In the genomic region with DNA sequence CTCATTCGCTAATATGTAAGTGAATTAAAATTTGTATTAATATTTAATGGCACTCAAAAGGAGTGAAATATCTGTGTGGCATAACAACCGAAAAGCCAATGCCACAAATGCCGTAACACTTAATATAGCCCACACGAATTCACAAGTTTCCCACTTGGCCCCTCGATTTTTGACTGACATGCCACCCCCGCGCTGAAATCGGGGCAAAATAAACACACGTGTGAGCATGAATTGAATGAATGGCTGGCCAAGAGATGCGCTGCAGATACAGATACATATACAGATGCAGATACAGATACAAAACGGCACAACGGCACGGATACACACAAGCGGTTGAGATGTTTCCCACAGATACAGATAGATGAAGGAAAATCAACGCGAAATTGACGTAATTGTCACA, we compare ENCODE assay signal across 2 fruit fly cellular contexts.
TF ChIP-seq lines count a peak whose summit lies in the region.

No protein-coding gene starts in this region.

- TF ChIP-seq CTCF in whole organism, embryonic (GFP tag; optimal IDR thresholded peaks at IDR 0.05; lab: Kevin White, UChicago) = no peak

TF ChIP-seq in whole organism, embryonic, 481 proteins besides CTCF, POLR2A, EP300 and RAD21 (continues in another document):
- no peak for TF ChIP-seq CG18476 (GFP tag; optimal IDR thresholded peaks at IDR 0.05; lab: Kevin White, UChicago)
- TF ChIP-seq CG15696 (tag; optimal IDR thresholded peaks at IDR 0.05; lab: Kevin White, UChicago) = no peak
- no peak for TF ChIP-seq CG6654 (GFP tag; optimal IDR thresholded peaks at IDR 0.05; lab: Kevin White, UChicago)
- no peak for TF ChIP-seq CG2129 (GFP tag; IDR thresholded peaks at IDR 0.05; lab: Robert Waterston, UW; ENCODE audit: partially characterized antibody)
- peak in 1 of 2 experiments; percentile 89 for TF ChIP-seq Pdp1 (GFP tag; optimal IDR thresholded peaks at IDR 0.05; lab: Kevin White, UChicago)
- TF ChIP-seq z (GFP tag; IDR thresholded peaks at IDR 0.05; lab: Robert Waterston, UW) = no peak
- TF ChIP-seq Med (GFP tag; lab: Kevin White, UChicago) = peak; percentile 45
- TF ChIP-seq CG12769 (tag; optimal IDR thresholded peaks at IDR 0.05; lab: Kevin White, UChicago) = peak; percentile 74
- TF ChIP-seq CG9437 (GFP tag; optimal IDR thresholded peaks at IDR 0.05; lab: Kevin White, UChicago) = no peak
- no peak for TF ChIP-seq tx (GFP tag; optimal IDR thresholded peaks at IDR 0.05; lab: Kevin White, UChicago)
- TF ChIP-seq YL-1 (GFP tag; optimal IDR thresholded peaks at IDR 0.05; lab: Kevin White, UChicago) = no peak
- no peak for TF ChIP-seq Ravus (GFP tag; IDR thresholded peaks at IDR 0.05; lab: Robert Waterston, UW)
- TF ChIP-seq pzg (GFP tag; optimal IDR thresholded peaks at IDR 0.05; lab: Kevin White, UChicago) = no peak
- TF ChIP-seq CG17186 (GFP tag; optimal IDR thresholded peaks at IDR 0.05; lab: Kevin White, UChicago) = no peak
- no peak for TF ChIP-seq Mes4 (GFP tag; optimal IDR thresholded peaks at IDR 0.05; lab: Kevin White, UChicago)
- no peak for TF ChIP-seq CG2202 (tag; optimal IDR thresholded peaks at IDR 0.05; lab: Kevin White, UChicago)
- peak; percentile 7 for TF ChIP-seq CG7987 (GFP tag; optimal IDR thresholded peaks at IDR 0.05; lab: Kevin White, UChicago)
- TF ChIP-seq CG18619 (GFP tag; optimal IDR thresholded peaks at IDR 0.05; lab: Kevin White, UChicago) = no peak
- TF ChIP-seq CG3281 (GFP tag; optimal IDR thresholded peaks at IDR 0.05; lab: Kevin White, UChicago) = no peak
- TF ChIP-seq nerfin-2 (GFP tag; IDR thresholded peaks at IDR 0.05; lab: Robert Waterston, UW; ENCODE audit: partially characterized antibody) = no peak
- TF ChIP-seq CG9876 (GFP tag; optimal IDR thresholded peaks at IDR 0.05; lab: Kevin White, UChicago) = no peak
- TF ChIP-seq CG6765 (GFP tag; optimal IDR thresholded peaks at IDR 0.05; lab: Kevin White, UChicago) = no peak
- no peak for TF ChIP-seq CG13296 (GFP tag; optimal IDR thresholded peaks at IDR 0.05; lab: Kevin White, UChicago)
- TF ChIP-seq Rfx (GFP tag; IDR thresholded peaks at IDR 0.05; lab: Robert Waterston, UW) = 0 out of 2 replicates have a peak, but pooled peaks have one; percentile 17
- TF ChIP-seq CG8290 (GFP tag; optimal IDR thresholded peaks at IDR 0.05; lab: Kevin White, UChicago) = no peak
- peak in 1 of 2 experiments; percentile 14 for TF ChIP-seq CG8290 (tag; optimal IDR thresholded peaks at IDR 0.05; lab: Kevin White, UChicago)
- no peak for TF ChIP-seq CG10654 (GFP tag; optimal IDR thresholded peaks at IDR 0.05; lab: Kevin White, UChicago)
- TF ChIP-seq Opbp (GFP tag; IDR thresholded peaks at IDR 0.05; lab: Robert Waterston, UW; ENCODE audit: partially characterized antibody) = no peak
- no peak for TF ChIP-seq CG4820 (GFP tag; optimal IDR thresholded peaks at IDR 0.05; lab: Kevin White, UChicago)
- no peak for TF ChIP-seq luna (GFP tag; optimal IDR thresholded peaks at IDR 0.05; lab: Kevin White, UChicago)
- no peak for TF ChIP-seq CG14710 (tag; optimal IDR thresholded peaks at IDR 0.05; lab: Kevin White, UChicago)
- no peak for TF ChIP-seq CG3726 (GFP tag; IDR thresholded peaks at IDR 0.05; lab: Robert Waterston, UW)
- no peak for TF ChIP-seq CG8281 (tag; optimal IDR thresholded peaks at IDR 0.05; lab: Kevin White, UChicago)
- TF ChIP-seq CG6272 (GFP tag; IDR thresholded peaks at IDR 0.05; lab: Robert Waterston, UW) = no peak
- no peak for TF ChIP-seq HLH3B (GFP tag; IDR thresholded peaks at IDR 0.05; lab: Robert Waterston, UW)
- no peak for TF ChIP-seq gsb (GFP tag; IDR thresholded peaks at IDR 0.05; lab: Robert Waterston, UW)
- TF ChIP-seq Gug (GFP tag; IDR thresholded peaks at IDR 0.05; lab: Robert Waterston, UW) = no peak
- no peak for TF ChIP-seq ems (GFP tag; optimal IDR thresholded peaks at IDR 0.05; lab: Kevin White, UChicago)
- TF ChIP-seq trh (GFP tag; optimal IDR thresholded peaks at IDR 0.05; lab: Kevin White, UChicago) = no peak
- TF ChIP-seq CG10267 (tag; optimal IDR thresholded peaks at IDR 0.05; lab: Kevin White, UChicago) = no peak
- TF ChIP-seq Bteb2 (GFP tag; optimal IDR thresholded peaks at IDR 0.05; lab: Kevin White, UChicago) = no peak
- no peak for TF ChIP-seq HLHmδ (GFP tag; optimal IDR thresholded peaks at IDR 0.05; lab: Kevin White, UChicago)
- TF ChIP-seq disco-r (GFP tag; optimal IDR thresholded peaks at IDR 0.05; lab: Kevin White, UChicago) = no peak
- TF ChIP-seq H2.0 (GFP tag; IDR thresholded peaks at IDR 0.05; lab: Robert Waterston, UW) = no peak
- TF ChIP-seq HmgZ (tag; optimal IDR thresholded peaks at IDR 0.05; lab: Kevin White, UChicago) = no peak

TF ChIP-seq in whole organism, prepupa, 60 proteins besides CTCF, POLR2A, EP300 and RAD21:
- TF ChIP-seq CG6276 (GFP tag; optimal IDR thresholded peaks at IDR 0.05; lab: Kevin White, UChicago) (no peak), Hr39 (GFP tag; optimal IDR thresholded peaks at IDR 0.05; lab: Kevin White, UChicago) (no peak), svp (GFP tag; lab: Kevin White, UChicago) (peak; percentile 42), CG11902 (GFP tag; optimal IDR thresholded peaks at IDR 0.05; lab: Kevin White, UChicago) (no peak), vri (GFP tag; optimal IDR thresholded peaks at IDR 0.05; lab: Kevin White, UChicago) (peak; percentile 61)
